Worm (Caenorhabditis elegans): ENCODE measurements around the gene C55C3.7.

DNA sequence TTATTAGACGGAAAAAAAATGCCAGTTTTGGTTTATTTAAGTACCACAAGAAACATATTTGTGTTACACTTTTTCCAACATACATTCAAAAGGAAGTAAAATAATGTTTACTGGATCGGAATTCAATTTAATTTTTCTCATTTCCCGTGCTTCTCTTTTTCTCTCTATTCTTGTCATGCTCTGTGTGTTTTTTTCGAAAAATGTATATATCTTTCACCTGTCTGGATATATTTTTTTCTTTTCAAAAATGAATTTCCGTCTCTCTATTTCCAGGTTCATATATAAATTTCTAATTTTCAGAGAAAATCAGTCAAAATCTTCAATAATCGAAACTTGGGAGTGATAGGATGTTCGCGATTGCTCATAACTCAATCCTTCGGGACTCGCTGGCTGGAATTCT, 42.9 kb upstream of the C55C3.7 start, which contains the start of gene H35B03.1:
- TF ChIP-seq unc-3 (GFP tag; conservative IDR thresholded peaks at IDR 0.05) (no peak), unc-3 (tag; optimal IDR thresholded peaks at IDR 0.05) (no peak), elt-2 (tag; optimal IDR thresholded peaks at IDR 0.05) (no peak), tbx-7 (tag; optimal IDR thresholded peaks at IDR 0.05) (no peak), ama-1 (optimal IDR thresholded peaks at IDR 0.05) (no peak), nfya-1 (tag; optimal IDR thresholded peaks at IDR 0.05) (no peak), nhr-11 (tag; optimal IDR thresholded peaks at IDR 0.05) (no peak), ahr-1 (tag; optimal IDR thresholded peaks at IDR 0.05) (no peak), ceh-34 (tag; optimal IDR thresholded peaks at IDR 0.05) (no peak), ceh-14 (tag; optimal IDR thresholded peaks at IDR 0.05) (no peak), tbx-2 (tag; optimal IDR thresholded peaks at IDR 0.05) (no peak), pqm-1 (tag; optimal IDR thresholded peaks at IDR 0.05) (no peak), zip-5 (tag; optimal IDR thresholded peaks at IDR 0.05) (no peak)
